Worm (Caenorhabditis elegans): ENCODE data around the gene ttll-5.

Gene ttll-5

ce11 chrV:11508773-11509172 is at the start of gene ttll-5:
ttll-5 (plus strand) TSS chrV:11509060.
- peak in 3 of 6 experiments; percentile 6 to 62 (median 62) for TF ChIP-seq elt-3 (tag; optimal IDR thresholded peaks at IDR 0.05)
- TF ChIP-seq snu-23 (GFP tag; optimal IDR thresholded peaks at IDR 0.05): peak; percentile 5
- TF ChIP-seq nhr-20 (tag; optimal IDR thresholded peaks at IDR 0.05): peak; percentile 7
- TF ChIP-seq lin-14 (GFP tag; optimal IDR thresholded peaks at IDR 0.05): peak; percentile 55
- TF ChIP-seq nhr-85 (tag): peak; percentile 77
- TF ChIP-seq pag-3 (tag; optimal IDR thresholded peaks at IDR 0.05; ENCODE audit: borderline replicate concordance, insufficient read depth): peak; percentile 57
- peak; percentile 62 for TF ChIP-seq blmp-1 (tag; optimal IDR thresholded peaks at IDR 0.05)
- no peak for TF ChIP-seq irx-1 (tag; optimal IDR thresholded peaks at IDR 0.05)
- TF ChIP-seq efl-1 (optimal IDR thresholded peaks at IDR 0.05): no peak
- peak in 1 of 2 experiments; percentile 70 for TF ChIP-seq efl-1 (GFP tag; optimal IDR thresholded peaks at IDR 0.05 in 1 of 2)
- TF ChIP-seq unc-62 (GFP tag; optimal IDR thresholded peaks at IDR 0.05): no peak
- TF ChIP-seq ets-5 (GFP tag; IDR thresholded peaks at IDR 0.05): no peak
- no peak for TF ChIP-seq xbp-1 (tag; optimal IDR thresholded peaks at IDR 0.05)
- TF ChIP-seq skn-1 (tag; optimal IDR thresholded peaks at IDR 0.05): peak; percentile 21

DNA sequence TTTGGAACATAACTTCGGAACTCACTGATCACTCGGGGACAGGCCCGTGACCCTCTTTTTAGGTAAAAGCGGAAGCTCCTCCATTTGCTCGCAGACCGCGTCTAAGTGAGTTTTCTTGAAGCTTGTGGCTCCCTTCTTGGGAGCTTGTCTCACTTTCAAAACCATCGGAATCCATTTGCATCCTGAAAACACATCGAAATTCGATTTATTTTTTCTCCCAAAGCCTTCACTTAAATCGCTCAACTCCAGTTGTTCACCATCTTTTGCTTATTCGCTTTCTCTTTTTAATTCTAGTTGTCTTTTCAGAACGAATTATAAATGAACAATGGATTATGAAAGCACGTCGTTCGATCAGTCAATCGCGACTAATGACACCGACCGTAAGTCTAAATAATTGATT is 49.6 kb upstream of the ttll-5 start, which contains the start of gene T11F9.1:
T11F9.1 (plus strand) TSS at position 301 of the 400 bp plus-strand sequence.
- TF ChIP-seq lin-14 (GFP tag; optimal IDR thresholded peaks at IDR 0.05) (peak; percentile 51), lin-15B (tag; optimal IDR thresholded peaks at IDR 0.05) (no peak)

DNA sequence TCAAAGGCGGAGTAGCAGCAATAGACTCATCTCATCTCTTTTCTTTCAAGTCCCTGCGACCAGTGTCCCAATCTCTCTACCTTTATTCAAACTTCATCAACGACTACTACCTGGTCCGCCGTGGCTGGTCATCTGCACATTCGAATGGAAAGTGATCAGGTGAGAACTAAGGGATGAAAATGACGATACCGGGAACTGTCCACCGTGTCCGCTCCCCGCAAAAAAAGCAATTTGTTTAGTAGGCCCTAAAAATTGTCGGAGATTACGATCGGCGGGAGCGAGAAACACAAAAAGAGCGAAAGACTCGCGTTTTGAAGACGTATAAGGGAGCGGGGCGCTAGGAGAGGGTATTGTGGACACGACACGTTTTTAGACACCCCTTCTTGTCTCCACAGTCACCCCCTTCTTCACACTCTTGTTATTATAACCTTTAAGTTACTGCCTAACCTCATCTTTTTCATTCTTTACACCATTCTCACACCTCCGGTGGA is 45.9 kb upstream of the ttll-5 start, which contains the start of gene zipt-16:
zipt-16 (plus strand) TSS at position 51 of the 491 bp plus-strand sequence.
- TF ChIP-seq C04F5.9 (tag; optimal IDR thresholded peaks at IDR 0.05) (no peak), blmp-1 (tag; optimal IDR thresholded peaks at IDR 0.05) (peak; percentile 12), nhr-85 (tag) (peak; percentile 60), lin-14 (GFP tag; optimal IDR thresholded peaks at IDR 0.05) (peak; percentile 19), ama-1 (optimal IDR thresholded peaks at IDR 0.05) (no peak)

- no peak for TF ChIP-seq C34B4.2 (tag; optimal IDR thresholded peaks at IDR 0.05)
- TF ChIP-seq lin-13 (GFP tag; optimal IDR thresholded peaks at IDR 0.05): no peak
- TF ChIP-seq mef-2 (tag; optimal IDR thresholded peaks at IDR 0.05): no peak
- peak; percentile 93 for TF ChIP-seq elt-2 (tag; optimal IDR thresholded peaks at IDR 0.05)
- peak; percentile 2 for TF ChIP-seq nhr-90 (tag; optimal IDR thresholded peaks at IDR 0.05; ENCODE audit: poor library complexity)
- no peak for TF ChIP-seq egl-27 (tag; optimal IDR thresholded peaks at IDR 0.05)
- peak; percentile 38 for TF ChIP-seq nhr-20 (tag; optimal IDR thresholded peaks at IDR 0.05)
- TF ChIP-seq lin-15B (tag; optimal IDR thresholded peaks at IDR 0.05): no peak
- no peak for TF ChIP-seq nhr-77 (tag; optimal IDR thresholded peaks at IDR 0.05)
- TF ChIP-seq lin-35 (GFP tag; optimal IDR thresholded peaks at IDR 0.05): peak in 1 of 2 experiments; percentile 24
- no peak for TF ChIP-seq hlh-17 (GFP tag; optimal IDR thresholded peaks at IDR 0.05; ENCODE audit: borderline replicate concordance)
- TF ChIP-seq C16A3.4 (tag; optimal IDR thresholded peaks at IDR 0.05): no peak
- TF ChIP-seq irx-1 (tag; optimal IDR thresholded peaks at IDR 0.05): no peak
- peak; percentile 10 for TF ChIP-seq pqm-1 (tag; optimal IDR thresholded peaks at IDR 0.05)
- no peak for TF ChIP-seq grh-1 (GFP tag; IDR thresholded peaks at IDR 0.05)
- TF ChIP-seq pax-3 (tag; optimal IDR thresholded peaks at IDR 0.05): no peak
- no peak for TF ChIP-seq efl-1 (optimal IDR thresholded peaks at IDR 0.05)
- TF ChIP-seq efl-1 (GFP tag; optimal IDR thresholded peaks at IDR 0.05 in 1 of 2): peak in 1 of 2 experiments; percentile 78
- no peak for TF ChIP-seq tbx-2 (tag; optimal IDR thresholded peaks at IDR 0.05)
- TF ChIP-seq lin-14 (GFP tag; optimal IDR thresholded peaks at IDR 0.05): no peak
- TF ChIP-seq ztf-11 (tag; optimal IDR thresholded peaks at IDR 0.05): no peak
- TF ChIP-seq nhr-19 (GFP tag; conservative IDR thresholded peaks at IDR 0.05): no peak
These were observed 38.6 kb upstream of the ttll-5 start, which contains the start of gene aat-6 for ce11 chrV:11470210-11470713. aat-6 (minus strand) TSS chrV:11470663.

DNA sequence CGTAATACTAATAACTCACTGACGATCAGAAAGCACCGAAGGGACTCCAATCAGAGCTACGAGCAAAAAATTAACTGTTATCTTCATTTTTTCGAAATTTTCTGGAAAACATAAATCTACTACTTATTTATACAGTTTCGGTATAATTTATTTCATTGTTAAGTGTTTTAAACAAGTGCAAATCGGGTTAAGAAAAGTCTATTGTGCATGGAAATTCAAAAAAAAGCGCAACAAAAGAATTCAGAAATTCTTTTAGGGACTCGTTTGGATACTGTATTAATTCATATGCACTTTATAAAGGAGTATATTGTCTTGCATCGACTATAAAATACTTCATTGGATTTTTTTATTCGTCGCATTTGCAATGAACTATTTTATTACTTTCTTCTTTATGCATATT is 36.7 kb upstream of the ttll-5 start, which contains the start of the genes nas-20 and nas-21:
nas-20 (minus strand) TSS at position 101 of the 400 bp plus-strand sequence.
nas-21 (plus strand) TSS at position 356 of the 400 bp plus-strand sequence.
- no peak for TF ChIP-seq snpc-4 (tag; optimal IDR thresholded peaks at IDR 0.05)
- TF ChIP-seq F16B12.6 (tag; optimal IDR thresholded peaks at IDR 0.05): no peak
- TF ChIP-seq sptf-1 (tag; optimal IDR thresholded peaks at IDR 0.05): no peak
- no peak for TF ChIP-seq ceh-82 (tag; optimal IDR thresholded peaks at IDR 0.05)
- TF ChIP-seq C34B4.2 (tag; optimal IDR thresholded peaks at IDR 0.05): no peak
- TF ChIP-seq unc-98 (GFP tag; IDR thresholded peaks at IDR 0.05): no peak
- TF ChIP-seq Y116A8C.19 (tag; optimal IDR thresholded peaks at IDR 0.05; ENCODE audit: borderline replicate concordance): no peak
- TF ChIP-seq elt-3 (tag; optimal IDR thresholded peaks at IDR 0.05): no peak
- TF ChIP-seq nhr-71 (tag; optimal IDR thresholded peaks at IDR 0.05): no peak
- TF ChIP-seq C04F5.9 (tag; optimal IDR thresholded peaks at IDR 0.05): no peak

All from whole organism, L1 larva.